Fruit fly (Drosophila melanogaster): ENCODE results near the gene CG16964.

- TF ChIP-seq dsf (GFP tag; optimal IDR thresholded peaks at IDR 0.05; ENCODE audit: borderline replicate concordance) (no peak), h (GFP tag; optimal IDR thresholded peaks at IDR 0.05) (no peak), usp (GFP tag; optimal IDR thresholded peaks at IDR 0.05) (no peak), pan (optimal IDR thresholded peaks at IDR 0.05) (no peak), Dif (GFP tag; optimal IDR thresholded peaks at IDR 0.05; ENCODE audit: partially characterized antibody) (no peak), foxo (GFP tag; optimal IDR thresholded peaks at IDR 0.05) (no peak), Hnf4 (GFP tag; optimal IDR thresholded peaks at IDR 0.05) (no peak), CrebA (GFP tag; optimal IDR thresholded peaks at IDR 0.05; ENCODE audit: borderline replicate concordance) (no peak), psq (GFP tag; optimal IDR thresholded peaks at IDR 0.05) (no peak), Myc (optimal IDR thresholded peaks at IDR 0.05) (no peak), jim (GFP tag; optimal IDR thresholded peaks at IDR 0.05) (no peak), woc (GFP tag; optimal IDR thresholded peaks at IDR 0.05) (no peak)
Observed at dm6 chr2L:11947641-11948040, at the start of gene CG16964.
